Fruit fly (Drosophila melanogaster) whole organism, embryonic: ENCODE results near the gene Dus1.
A peak's percentile ranks its signal among the peaks of the same experiment; 100 is the strongest.

ENCODE experiments used
- Abd-B ChIP-seq: fragments of 200-800 bp; sonication (Bioruptor generic); optimal IDR thresholded peaks from 2 replicates; lab custom pipeline; 2018; ENCODE audit warnings: missing biosample characterization, mild to moderate bottlenecking, missing genetic modification characterization, moderate library complexity
- Bgb ChIP-seq: fragments of 200-800 bp; sonication (Bioruptor generic); IDR thresholded peaks from 2 replicates; pipeline ENCODE4 v1.3.6; 2022; ENCODE audit warnings: missing biosample characterization, missing genetic modification characterization; ENCODE audit not compliant: partially characterized antibody
- Blimp-1 ChIP-seq: fragments of 200-800 bp; sonication (Bioruptor generic); optimal IDR thresholded peaks from 3 replicates; lab custom pipeline; 2018; ENCODE audit warnings: missing biosample characterization, missing genetic modification characterization, mild to moderate bottlenecking, moderate library complexity, missing genetic modification reagents
- CG10147 ChIP-seq: fragments of 200-800 bp; sonication (Bioruptor generic); optimal IDR thresholded peaks from 2 replicates; lab custom pipeline; 2019; ENCODE audit warnings: missing biosample characterization, mild to moderate bottlenecking, missing genetic modification characterization, moderate library complexity
- CG10543 ChIP-seq: fragments of 200-800 bp; sonication (Bioruptor generic); optimal IDR thresholded peaks from 3 replicates; lab custom pipeline; 2017; ENCODE audit warnings: missing biosample characterization, mild to moderate bottlenecking, missing genetic modification characterization, moderate library complexity
- CG12299 ChIP-seq: fragments of 200-800 bp; sonication (Bioruptor generic); optimal IDR thresholded peaks from 2 replicates; lab custom pipeline; 2018; ENCODE audit warnings: missing biosample characterization, mild to moderate bottlenecking, missing genetic modification characterization
- CG13424 ChIP-seq: fragments of 200-800 bp; sonication (Bioruptor generic); optimal IDR thresholded peaks from 2 replicates; lab custom pipeline; 2019; ENCODE audit warnings: missing biosample characterization, mild to moderate bottlenecking, missing genetic modification characterization, moderate library complexity
- CG15011 ChIP-seq: fragments of 200-800 bp; sonication (Bioruptor generic); optimal IDR thresholded peaks from 3 replicates; lab custom pipeline; 2018; ENCODE audit warnings: missing biosample characterization, mild to moderate bottlenecking, missing genetic modification characterization
- CG15073 ChIP-seq: fragments of 200-800 bp; sonication (Bioruptor generic); optimal IDR thresholded peaks from 2 replicates; lab custom pipeline; 2016; ENCODE audit warnings: missing biosample characterization, missing genetic modification characterization
- CG15696 ChIP-seq: fragments of 200-800 bp; sonication (Bioruptor generic); optimal IDR thresholded peaks from 2 replicates; lab custom pipeline; 2019; ENCODE audit warnings: missing biosample characterization, mild to moderate bottlenecking, missing genetic modification characterization, moderate library complexity
- CG18262 ChIP-seq: fragments of 200-800 bp; optimal IDR thresholded peaks from 3 replicates; lab custom pipeline; 2019; ENCODE audit warnings: missing biosample characterization, mild to moderate bottlenecking, missing genetic modification characterization, moderate library complexity
- CG30020 ChIP-seq: fragments of 200-800 bp; optimal IDR thresholded peaks from 2 replicates; lab custom pipeline; 2019; ENCODE audit warnings: missing biosample characterization, mild to moderate bottlenecking, missing genetic modification characterization, moderate library complexity
- CG30403 ChIP-seq: fragments of 200-800 bp; sonication (Bioruptor generic); optimal IDR thresholded peaks from 3 replicates; lab custom pipeline; 2016; ENCODE audit warnings: missing biosample characterization, missing genetic modification characterization
- CG3281 ChIP-seq: fragments of 200-800 bp; sonication (Bioruptor generic); optimal IDR thresholded peaks from 3 replicates; lab custom pipeline; 2017; ENCODE audit warnings: missing biosample characterization, mild to moderate bottlenecking, missing genetic modification characterization
- CG4360 ChIP-seq: fragments of 200-800 bp; sonication (Bioruptor generic); IDR thresholded peaks from 2 replicates; pipeline ENCODE4 v1.3.6; 2022; ENCODE audit warnings: missing biosample characterization, missing genetic modification characterization
- CG43689 ChIP-seq: fragments of 200-800 bp; sonication (Bioruptor generic); IDR thresholded peaks from 2 replicates; pipeline ENCODE4 v1.3.6; 2022; ENCODE audit warnings: missing biosample characterization, missing genetic modification characterization
- CG4424 ChIP-seq: fragments of 200-800 bp; sonication (Bioruptor generic); optimal IDR thresholded peaks from 3 replicates; lab custom pipeline; 2016; ENCODE audit warnings: missing biosample characterization, missing genetic modification characterization
- CG7357 ChIP-seq: fragments of 200-800 bp; sonication (Bioruptor generic); IDR thresholded peaks from 3 replicates; pipeline ENCODE4 v1.3.6; 2022; ENCODE audit warnings: missing biosample characterization, missing genetic modification characterization
- CG7556 ChIP-seq: fragments of 200-800 bp; sonication (Bioruptor generic); optimal IDR thresholded peaks from 2 replicates; lab custom pipeline; 2017; ENCODE audit warnings: missing biosample characterization, mild to moderate bottlenecking, missing genetic modification characterization
- CG7839 ChIP-seq: fragments of 200-800 bp; sonication (Bioruptor generic); optimal IDR thresholded peaks from 3 replicates; lab custom pipeline; 2018; ENCODE audit warnings: missing biosample characterization, mild to moderate bottlenecking, missing genetic modification characterization, moderate library complexity
- CG8290 ChIP-seq, 3 experiments: fragments of 200-800 bp; sonication (Bioruptor generic); optimal IDR thresholded peaks; 2 replicates each; lab custom pipeline; 2016 to 2019; ENCODE audit warnings: missing biosample characterization in 3 of 3, missing genetic modification characterization in 3 of 3, mild to moderate bottlenecking in 2 of 3, moderate library complexity in 1 of 3
- CG8478 ChIP-seq: fragments of >200 bp; optimal IDR thresholded peaks from 2 replicates; lab custom pipeline; 2018
- CG9876 ChIP-seq: fragments of 200-800 bp; sonication (Bioruptor generic); optimal IDR thresholded peaks from 2 replicates; lab custom pipeline; 2016; ENCODE audit warnings: missing biosample characterization, missing genetic modification characterization
- Dad ChIP-seq: fragments of 200-800 bp; sonication (Bioruptor generic); optimal IDR thresholded peaks from 3 replicates; lab custom pipeline; 2016; ENCODE audit warnings: missing biosample characterization, missing genetic modification characterization
- ERR ChIP-seq: fragments of 200-800 bp; sonication (Bioruptor generic); optimal IDR thresholded peaks from 2 replicates; lab custom pipeline; 2016; ENCODE audit warnings: missing biosample characterization, missing genetic modification characterization
- Gsc ChIP-seq: fragments of 200-800 bp; sonication (Bioruptor generic); IDR thresholded peaks from 2 replicates; pipeline ENCODE4 v1.3.6; 2022; ENCODE audit warnings: missing biosample characterization, missing genetic modification characterization
- HLH54F ChIP-seq: fragments of 200-800 bp; sonication (Bioruptor generic); optimal IDR thresholded peaks from 3 replicates; lab custom pipeline; 2016; ENCODE audit warnings: missing biosample characterization, missing genetic modification characterization
- HmgZ ChIP-seq: fragments of 200-800 bp; sonication (Bioruptor generic); optimal IDR thresholded peaks from 2 replicates; lab custom pipeline; 2018; ENCODE audit warnings: missing biosample characterization, mild to moderate bottlenecking, missing genetic modification characterization
- Hr51 ChIP-seq, 2 experiments: fragments of 200-800 bp; sonication (Bioruptor generic); optimal IDR thresholded peaks; 2 replicates in 1 of 2; 3 replicates in 1 of 2; lab custom pipeline; 2016 to 2018; ENCODE audit warnings: missing biosample characterization in 2 of 2, missing genetic modification characterization in 2 of 2, mild to moderate bottlenecking in 1 of 2, moderate library complexity in 1 of 2
- Hr78 ChIP-seq, 2 experiments: fragments of 200-800 bp in 1 of 2; fragments of >200 bp in 1 of 2; sonication (Bioruptor generic) in 1 of 2; optimal IDR thresholded peaks; 2 replicates each; lab custom pipeline; 2017 to 2019; ENCODE audit warnings: missing biosample characterization in 2 of 2, missing genetic modification characterization in 2 of 2, mild to moderate bottlenecking in 1 of 2, moderate library complexity in 1 of 2
- Mrtf ChIP-seq: fragments of 200-800 bp; sonication (Bioruptor generic); IDR thresholded peaks from 3 replicates; pipeline ENCODE4 v1.3.6; 2022; ENCODE audit warnings: missing biosample characterization, missing genetic modification characterization
- ase ChIP-seq: fragments of 200-800 bp; sonication (Bioruptor generic); IDR thresholded peaks from 3 replicates; pipeline ENCODE4 v1.3.6; 2022; ENCODE audit warnings: missing biosample characterization, missing genetic modification characterization
- ato ChIP-seq: fragments of 200-800 bp; sonication (Bioruptor generic); IDR thresholded peaks from 2 replicates; pipeline ENCODE4 v1.3.6; 2022; ENCODE audit warnings: missing biosample characterization, missing genetic modification characterization; ENCODE audit not compliant: partially characterized antibody
- az2 ChIP-seq: fragments of 200-800 bp; sonication (Bioruptor generic); optimal IDR thresholded peaks from 3 replicates; lab custom pipeline; 2016; ENCODE audit warnings: missing biosample characterization, missing genetic modification characterization
- dati ChIP-seq: fragments of 200-800 bp; sonication (Bioruptor generic); IDR thresholded peaks from 2 replicates; pipeline ENCODE4 v1.3.6; 2022; ENCODE audit warnings: missing biosample characterization, missing genetic modification characterization
- dmrt11E ChIP-seq: fragments of 200-800 bp; sonication (Bioruptor generic); optimal IDR thresholded peaks from 3 replicates; lab custom pipeline; 2018; ENCODE audit warnings: missing biosample characterization, mild to moderate bottlenecking, missing genetic modification characterization, moderate library complexity
- dmrt99B ChIP-seq: fragments of 200-800 bp; sonication (Bioruptor generic); optimal IDR thresholded peaks from 2 replicates; lab custom pipeline; 2018; ENCODE audit warnings: missing biosample characterization, mild to moderate bottlenecking, missing genetic modification characterization, moderate library complexity
- eyg ChIP-seq: fragments of 200-800 bp; sonication (Bioruptor generic); optimal IDR thresholded peaks from 3 replicates; lab custom pipeline; 2016; ENCODE audit warnings: missing biosample characterization, missing genetic modification characterization
- gfzf ChIP-seq: fragments of 200-800 bp; sonication (Bioruptor generic); optimal IDR thresholded peaks from 2 replicates; lab custom pipeline; 2016; ENCODE audit warnings: missing biosample characterization, mild to moderate bottlenecking, missing genetic modification characterization, moderate library complexity
- knrl ChIP-seq: fragments of 200-800 bp; sonication (Bioruptor generic); IDR thresholded peaks from 3 replicates; pipeline ENCODE4 v1.3.6; 2022; ENCODE audit warnings: missing biosample characterization, missing genetic modification characterization; ENCODE audit not compliant: partially characterized antibody
- lmd ChIP-seq: fragments of 200-800 bp; sonication (Bioruptor generic); IDR thresholded peaks from 2 replicates; pipeline ENCODE4 v1.3.6; 2022; ENCODE audit warnings: missing biosample characterization, missing genetic modification characterization
- lov ChIP-seq, 2 experiments: fragments of 200-800 bp in 1 of 2; fragments of >200 bp in 1 of 2; sonication (Bioruptor generic) in 1 of 2; IDR thresholded peaks in 1 of 2; optimal IDR thresholded peaks in 1 of 2; 2 replicates in 1 of 2; 3 replicates in 1 of 2; pipeline versions ENCODE4 v1.3.6 to Lab custom; 2017 to 2022; ENCODE audit warnings: missing biosample characterization in 1 of 2, missing genetic modification characterization in 1 of 2
- maf-S ChIP-seq: fragments of 200-800 bp; sonication (Bioruptor generic); optimal IDR thresholded peaks from 2 replicates; lab custom pipeline; 2016; ENCODE audit warnings: missing biosample characterization, missing genetic modification characterization
- nau ChIP-seq: fragments of 200-800 bp; sonication (Bioruptor generic); optimal IDR thresholded peaks from 3 replicates; lab custom pipeline; 2017; ENCODE audit warnings: missing biosample characterization, mild to moderate bottlenecking, missing genetic modification characterization, missing genetic modification reagents
- nmo ChIP-seq: fragments of 200-800 bp; sonication (Bioruptor generic); optimal IDR thresholded peaks from 2 replicates; lab custom pipeline; 2018; ENCODE audit warnings: missing biosample characterization, mild to moderate bottlenecking, missing genetic modification characterization, moderate library complexity
- pan ChIP-seq, 4 experiments: fragments of >200 bp in 3 of 4; fragments of 200-800 bp in 1 of 4; sonication (Bioruptor generic) in 1 of 4; optimal IDR thresholded peaks in 3 of 4; IDR thresholded peaks in 1 of 4; 2 replicates each; pipeline versions ENCODE4 v1.3.6 to Lab custom; 2017 to 2022; ENCODE audit warnings: missing biosample characterization in 2 of 4, missing genetic modification characterization in 2 of 4, mixed read lengths in 1 of 4
- peb ChIP-seq: fragments of 200-800 bp; sonication (Bioruptor generic); IDR thresholded peaks from 2 replicates; pipeline ENCODE4 v1.3.6; 2022; ENCODE audit warnings: missing biosample characterization, missing genetic modification characterization
- pum ChIP-seq: fragments of 200-800 bp; sonication (Bioruptor generic); optimal IDR thresholded peaks from 2 replicates; lab custom pipeline; 2016; ENCODE audit warnings: missing biosample characterization, missing genetic modification characterization
- sim ChIP-seq: fragments of 200-800 bp; sonication (Bioruptor generic); IDR thresholded peaks from 2 replicates; pipeline ENCODE4 v1.3.6; 2022; ENCODE audit warnings: missing biosample characterization, missing genetic modification characterization

Gene Dus1

DNA sequence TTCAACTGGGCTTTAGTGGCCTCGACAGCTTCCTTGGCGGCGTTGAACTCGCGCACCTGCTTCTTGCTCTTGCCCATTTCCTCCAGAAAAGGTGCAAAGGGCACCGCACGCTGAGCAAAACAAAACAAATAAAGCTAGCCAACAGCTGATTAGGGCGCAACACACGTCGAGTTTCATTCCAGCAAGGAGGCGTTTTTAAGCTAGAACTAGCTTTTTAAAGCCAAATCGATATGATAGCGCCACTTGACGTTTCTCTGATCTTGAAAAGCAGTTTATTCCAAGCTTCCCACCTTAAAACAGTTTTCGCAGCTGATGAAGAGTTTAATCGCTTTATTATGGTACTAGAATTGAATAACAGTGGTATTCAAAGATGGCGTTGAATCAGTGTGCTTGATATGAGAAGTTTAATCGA is 11.5 kb upstream of the Dus1 start, which contains the start of gene CG11601 (continued):
- TF ChIP-seq CG4424, result no peak
- TF ChIP-seq CG10147 (GFP tag; lab: Kevin White, UChicago), result peak; percentile 21
- no peak for TF ChIP-seq ato
- TF ChIP-seq CG7357 (GFP tag; lab: Robert Waterston, UW), result peak; percentile 67; the same call in 2 of the 3 replicates
- no peak for TF ChIP-seq ERR (GFP tag; lab: Kevin White, UChicago)
- peak; percentile 57; the same call in 2 of the 3 replicates for TF ChIP-seq knrl
- TF ChIP-seq Blimp-1 (GFP tag; lab: Kevin White, UChicago), result no peak
- peak; percentile 53 for TF ChIP-seq Bgb (GFP tag; lab: Robert Waterston, UW)
- TF ChIP-seq ase, result no peak
- TF ChIP-seq HmgZ (tag; lab: Kevin White, UChicago), result peak; percentile 55
- no peak for TF ChIP-seq CG15011
- TF ChIP-seq peb (GFP tag; lab: Robert Waterston, UW), result no peak
- no peak for TF ChIP-seq Gsc (GFP tag; lab: Robert Waterston, UW)
- no peak for TF ChIP-seq CG7839 (tag; lab: Kevin White, UChicago)
- TF ChIP-seq Dad (GFP tag; lab: Kevin White, UChicago), result peak; percentile 2
- TF ChIP-seq dmrt11E (tag; lab: Kevin White, UChicago), result peak; percentile 1
- no peak for TF ChIP-seq lov (optimal IDR thresholded peaks at IDR 0.05; lab: Kevin White, UChicago)
- TF ChIP-seq lov (GFP tag; IDR thresholded peaks at IDR 0.05; lab: Robert Waterston, UW), result no peak
- no peak for TF ChIP-seq az2 (GFP tag; lab: Kevin White, UChicago)
- peak; percentile 33 for TF ChIP-seq maf-S (GFP tag; lab: Kevin White, UChicago)
- TF ChIP-seq CG8478 (lab: Kevin White, UChicago), result no peak
- no peak for TF ChIP-seq nau (GFP tag; lab: Kevin White, UChicago)
- TF ChIP-seq CG8290 (GFP tag; optimal IDR thresholded peaks at IDR 0.05; lab: Kevin White, UChicago), result no peak
- TF ChIP-seq CG8290 (tag; optimal IDR thresholded peaks at IDR 0.05; lab: Kevin White, UChicago), result peak in 1 of 2 experiments; percentile 64
- TF ChIP-seq lmd (GFP tag; lab: Robert Waterston, UW), result peak; percentile 41; the same call in 1 of the 2 replicates
- TF ChIP-seq CG15696 (tag; lab: Kevin White, UChicago), result no peak
- no peak for TF ChIP-seq dmrt99B
- TF ChIP-seq HLH54F (GFP tag; lab: Kevin White, UChicago), result peak; percentile 34
- TF ChIP-seq Mrtf (GFP tag; lab: Robert Waterston, UW), result no peak
- peak; percentile 58 for TF ChIP-seq gfzf (GFP tag; lab: Kevin White, UChicago)
- TF ChIP-seq CG12299 (tag; lab: Kevin White, UChicago), result no peak
- TF ChIP-seq pan (optimal IDR thresholded peaks at IDR 0.05; lab: Kevin White, UChicago), result no peak
- TF ChIP-seq pan (GFP tag; optimal IDR thresholded peaks at IDR 0.05 in 1 of 2, IDR thresholded peaks at IDR 0.05 in 1 of 2), result peak in 1 of 2 experiments; percentile 33
- peak in 1 of 2 experiments; percentile 1 for TF ChIP-seq Hr78 (GFP tag; optimal IDR thresholded peaks at IDR 0.05; lab: Kevin White, UChicago)
- peak in 1 of 2 experiments; percentile 9 for TF ChIP-seq Hr51 (GFP tag; optimal IDR thresholded peaks at IDR 0.05; lab: Kevin White, UChicago)
- peak; percentile 31 for TF ChIP-seq CG10543 (GFP tag; lab: Kevin White, UChicago)
- TF ChIP-seq Abd-B (GFP tag; lab: Kevin White, UChicago), result peak; percentile 44
- TF ChIP-seq dati, result no peak
- TF ChIP-seq nmo (GFP tag; lab: Kevin White, UChicago), result peak; percentile 63
- no peak for TF ChIP-seq pum (GFP tag; lab: Kevin White, UChicago)
- peak; percentile 26 for TF ChIP-seq CG3281 (GFP tag; lab: Kevin White, UChicago)
- peak; percentile 2 for TF ChIP-seq CG18262
- TF ChIP-seq eyg, result no peak
- TF ChIP-seq CG30403 (GFP tag; lab: Kevin White, UChicago), result peak; percentile 59
- TF ChIP-seq sim, result no peak
- peak; percentile 15 for TF ChIP-seq CG30020
- no peak for TF ChIP-seq CG7556 (GFP tag; lab: Kevin White, UChicago)
- peak; percentile 38 for TF ChIP-seq CG9876 (GFP tag; lab: Kevin White, UChicago)
- peak; percentile 58 for TF ChIP-seq CG13424 (tag; lab: Kevin White, UChicago)
- TF ChIP-seq CG4360, result no peak
- TF ChIP-seq CG43689, result no peak
- TF ChIP-seq CG15073 (GFP tag; lab: Kevin White, UChicago), result no peak
